Worm (Caenorhabditis elegans) whole organism, L2 larva: Measurements from ENCODE around the gene T07E3.3.

ENCODE experiments used
- C34F6.9 ChIP-seq: fragments of 150-350 bp; optimal IDR thresholded peaks from 2 replicates; lab custom pipeline; 2014; ENCODE audit warnings: missing biosample characterization, missing genetic modification characterization
- R02D3.7 ChIP-seq: fragments of 150-350 bp; optimal IDR thresholded peaks from 2 replicates; lab custom pipeline; 2014; ENCODE audit warnings: missing biosample characterization, missing genetic modification characterization
- ZK546.5 ChIP-seq: sonication (generic microtip); optimal IDR thresholded peaks from 2 replicates; lab custom pipeline; 2017; ENCODE audit warnings: missing biosample characterization, missing genetic modification characterization
- alr-1 ChIP-seq: fragments of 150-350 bp; optimal IDR thresholded peaks from 2 replicates; lab custom pipeline; 2014; ENCODE audit warnings: missing biosample characterization, missing genetic modification characterization
- blmp-1 ChIP-seq: sonication (generic microtip); optimal IDR thresholded peaks from 2 replicates; lab custom pipeline; 2017; ENCODE audit warnings: missing genetic modification characterization, mild to moderate bottlenecking, missing compliant biosample characterization, antibody characterized with exemption, moderate library complexity; ENCODE audit not compliant: insufficient read depth
- crh-2 ChIP-seq: sonication (generic microtip); optimal IDR thresholded peaks from 2 replicates; lab custom pipeline; 2017; ENCODE audit warnings: missing biosample characterization, missing genetic modification characterization
- elt-1 ChIP-seq: fragments of 150-350 bp; optimal IDR thresholded peaks from 2 replicates; lab custom pipeline; 2014; ENCODE audit warnings: missing biosample characterization, missing genetic modification characterization
- elt-3 ChIP-seq: sonication (generic microtip); optimal IDR thresholded peaks from 2 replicates; lab custom pipeline; 2017; ENCODE audit warnings: missing biosample characterization, missing genetic modification characterization
- lsy-2 ChIP-seq, 2 experiments: fragments of 150-350 bp in 1 of 2; sonication (generic microtip) in 1 of 2; optimal IDR thresholded peaks; 2 replicates each; lab custom pipeline; 2014 to 2017; ENCODE audit warnings: missing biosample characterization in 2 of 2, missing genetic modification characterization in 2 of 2
- mbf-1 ChIP-seq: sonication (generic microtip); optimal IDR thresholded peaks from 2 replicates; lab custom pipeline; 2017; ENCODE audit warnings: missing biosample characterization, missing genetic modification characterization
- nhr-11 ChIP-seq: fragments of 150-350 bp; optimal IDR thresholded peaks from 2 replicates; lab custom pipeline; 2014; ENCODE audit warnings: missing biosample characterization, missing genetic modification characterization
- nhr-237 ChIP-seq: fragments of 150-350 bp; optimal IDR thresholded peaks from 2 replicates; lab custom pipeline; 2014; ENCODE audit warnings: missing biosample characterization, missing genetic modification characterization
- nhr-6 ChIP-seq: fragments of 150-350 bp; optimal IDR thresholded peaks from 2 replicates; lab custom pipeline; 2014; ENCODE audit warnings: missing biosample characterization, missing genetic modification characterization
- peb-1 ChIP-seq: fragments of 150-350 bp; optimal IDR thresholded peaks from 2 replicates; lab custom pipeline; 2014; ENCODE audit warnings: missing biosample characterization, missing genetic modification characterization
- sem-4 ChIP-seq: fragments of 150-350 bp; optimal IDR thresholded peaks from 2 replicates; lab custom pipeline; 2014; ENCODE audit warnings: missing biosample characterization, missing genetic modification reagents, missing genetic modification characterization
- skn-1 ChIP-seq: sonication (generic microtip); optimal IDR thresholded peaks from 2 replicates; lab custom pipeline; 2017; ENCODE audit warnings: missing biosample characterization, missing genetic modification characterization
- snpc-4 ChIP-seq: fragments of 150-350 bp; optimal IDR thresholded peaks from 2 replicates; lab custom pipeline; 2014; ENCODE audit warnings: missing biosample characterization, missing genetic modification characterization
- unc-55 ChIP-seq: fragments of 150-350 bp; sonication (generic microtip); optimal IDR thresholded peaks from 3 replicates; lab custom pipeline; 2014; ENCODE audit warnings: missing biosample characterization, missing genetic modification reagents, missing genetic modification characterization
- zag-1 ChIP-seq: fragments of 150-350 bp; optimal IDR thresholded peaks from 2 replicates; lab custom pipeline; 2014; ENCODE audit warnings: missing biosample characterization, missing genetic modification characterization
- ztf-11 ChIP-seq: sonication (generic microtip); optimal IDR thresholded peaks from 2 replicates; lab custom pipeline; 2017; ENCODE audit warnings: missing biosample characterization, missing genetic modification characterization

T07E3.3 gene

DNA sequence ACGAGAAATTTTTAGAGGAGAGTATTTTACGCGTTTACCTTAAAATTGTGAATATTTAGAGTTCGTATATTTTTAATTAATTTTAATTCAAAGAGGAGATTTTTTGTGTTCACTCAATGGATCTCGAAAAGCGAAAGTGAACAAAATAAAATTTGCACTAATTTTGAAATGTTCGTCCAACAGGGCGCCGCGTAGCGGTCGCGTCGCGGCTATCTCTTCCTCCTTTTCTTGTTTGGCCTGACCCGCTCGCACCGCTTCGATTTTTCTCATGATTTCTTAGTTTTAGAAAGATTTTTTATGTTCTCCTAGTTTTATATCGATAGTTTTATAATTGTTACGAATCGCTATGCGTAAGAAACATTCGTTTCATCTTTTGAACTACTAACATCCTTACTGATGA lies 47.8 kb downstream of the T07E3.3 start:
- TF ChIP-seq C34F6.9 (tag; lab: Kevin White, UChicago) (peak; percentile 59), ZK546.5 (tag; lab: Kevin White, UChicago) (no peak), alr-1 (no peak), unc-55 (GFP tag; lab: Kevin White, UChicago) (peak; percentile 32), ztf-11 (no peak), blmp-1 (tag; lab: Kevin White, UChicago) (peak; percentile 43), lsy-2 (tag; optimal IDR thresholded peaks at IDR 0.05; lab: Kevin White, UChicago) (peak in 1 of 2 experiments; percentile 41), nhr-6 (no peak)

DNA sequence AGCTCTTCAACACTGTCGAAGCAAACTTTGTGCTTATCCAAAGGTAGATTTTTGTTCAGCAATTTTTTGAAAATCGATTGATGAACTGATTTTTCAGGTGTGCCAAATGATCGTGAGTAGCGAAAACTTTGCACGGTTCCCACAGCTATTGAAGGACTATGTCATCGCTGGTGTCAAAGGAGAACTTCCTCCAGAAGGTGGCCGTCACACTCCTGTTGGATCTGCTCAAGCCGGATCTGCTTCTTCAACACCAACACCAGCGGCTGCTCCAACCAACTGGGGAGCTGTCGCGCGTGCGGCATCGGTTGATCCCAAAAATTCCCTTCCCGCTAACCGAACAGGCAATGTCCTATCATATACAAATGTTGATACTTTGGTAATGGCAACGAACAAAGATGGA lies 49.7 kb downstream of the T07E3.3 start:
- no peak for TF ChIP-seq skn-1 (tag; lab: Kevin White, UChicago)
- no peak for TF ChIP-seq peb-1 (tag; lab: Kevin White, UChicago)
- no peak for TF ChIP-seq nhr-237 (tag; lab: Kevin White, UChicago)
- TF ChIP-seq nhr-11: no peak
- no peak for TF ChIP-seq elt-3 (tag; lab: Kevin White, UChicago)
- no peak for TF ChIP-seq crh-2 (tag; lab: Kevin White, UChicago)
- no peak for TF ChIP-seq blmp-1 (tag; lab: Kevin White, UChicago)
- no peak for TF ChIP-seq snpc-4 (tag; lab: Kevin White, UChicago)
- no peak for TF ChIP-seq elt-1 (tag; lab: Kevin White, UChicago)
- no peak for TF ChIP-seq R02D3.7 (tag; lab: Kevin White, UChicago)
- TF ChIP-seq zag-1 (tag; lab: Kevin White, UChicago): no peak
- no peak for TF ChIP-seq sem-4 (tag; lab: Kevin White, UChicago)
- TF ChIP-seq, all 48 proteins: peak for 0

DNA sequence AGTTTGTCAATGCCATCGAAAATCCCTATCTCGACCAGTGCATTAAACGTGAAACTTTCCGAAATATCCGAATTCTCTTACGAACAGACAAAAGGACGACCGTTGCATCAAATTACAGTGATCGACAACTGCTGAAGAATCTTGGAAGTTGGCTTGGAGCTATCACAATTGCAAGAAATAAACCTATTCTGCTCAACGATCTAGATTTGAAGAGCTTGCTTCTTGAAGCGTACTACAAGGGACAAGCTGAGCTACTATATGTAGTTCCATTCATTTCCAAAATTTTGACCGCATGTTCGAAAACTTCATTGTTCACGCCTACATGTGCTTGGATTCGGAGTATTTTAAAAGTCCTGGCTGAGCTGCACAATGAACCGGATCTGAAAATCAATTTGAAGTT lies 50.3 kb downstream of the T07E3.3 start:
- no peak for TF ChIP-seq R02D3.7 (tag; lab: Kevin White, UChicago)
- no peak for TF ChIP-seq mbf-1 (tag; lab: Kevin White, UChicago)
